5 fruit fly cellular contexts compared by ENCODE assay signal in genomic region chrX:13258757-13259067, dm6.
TF ChIP-seq lines count a peak whose summit lies in the region.

Gene comt, plus strand, starts transcription at chrX:13259021.

- no peak for TF ChIP-seq CTCF in whole organism, embryonic (GFP tag; optimal IDR thresholded peaks at IDR 0.05; lab: Kevin White, UChicago)

TF ChIP-seq in whole organism, adult, 20 proteins besides CTCF, POLR2A, EP300 and RAD21:
- TF ChIP-seq Clk (GFP tag; optimal IDR thresholded peaks at IDR 0.05; lab: Kevin White, UChicago) (no peak), CG33017 (tag; optimal IDR thresholded peaks at IDR 0.05; lab: Kevin White, UChicago) (peak; percentile 21), Crg-1 (GFP tag; optimal IDR thresholded peaks at IDR 0.05; lab: Kevin White, UChicago) (no peak), bab1 (GFP tag; optimal IDR thresholded peaks at IDR 0.05; lab: Kevin White, UChicago) (no peak), Hr96 (GFP tag; optimal IDR thresholded peaks at IDR 0.05; lab: Kevin White, UChicago) (no peak), CG11617 (GFP tag; optimal IDR thresholded peaks at IDR 0.05; lab: Kevin White, UChicago) (peak; percentile 56), tj (GFP tag; optimal IDR thresholded peaks at IDR 0.05; lab: Kevin White, UChicago) (peak; percentile 13), pad (GFP tag; optimal IDR thresholded peaks at IDR 0.05; lab: Kevin White, UChicago) (no peak), cnc (optimal IDR thresholded peaks at IDR 0.05; lab: Kevin White, UChicago) (no peak), kay (GFP tag; lab: Kevin White, UChicago; ENCODE audit: borderline replicate concordance) (peak; percentile 12), CG7101 (tag; optimal IDR thresholded peaks at IDR 0.05; lab: Kevin White, UChicago) (peak; percentile 64), CG5204 (GFP tag; optimal IDR thresholded peaks at IDR 0.05; lab: Kevin White, UChicago) (no peak)

TF ChIP-seq in whole organism, embryonic, 481 proteins besides CTCF, POLR2A, EP300 and RAD21 (continues in another document):
- TF ChIP-seq CG10274 (GFP tag; optimal IDR thresholded peaks at IDR 0.05; lab: Kevin White, UChicago) (no peak), CG11456 (GFP tag; IDR thresholded peaks at IDR 0.05; lab: Robert Waterston, UW) (0 out of 3 replicates have a peak, but pooled peaks have one; percentile 50), ac (GFP tag; optimal IDR thresholded peaks at IDR 0.05; lab: Kevin White, UChicago) (no peak), dmrt11E (tag; optimal IDR thresholded peaks at IDR 0.05; lab: Kevin White, UChicago) (peak; percentile 64), Atf6 (GFP tag; IDR thresholded peaks at IDR 0.05; lab: Robert Waterston, UW) (peak; percentile 14; the same call in 1 of the 2 replicates), CG14050 (GFP tag; IDR thresholded peaks at IDR 0.05; lab: Robert Waterston, UW) (peak; percentile 49; the same call in 1 of the 3 replicates), Doc2 (GFP tag; IDR thresholded peaks at IDR 0.05; lab: Robert Waterston, UW) (no peak), CG15601 (tag; optimal IDR thresholded peaks at IDR 0.05; lab: Kevin White, UChicago) (peak; percentile 70), gro (GFP tag; optimal IDR thresholded peaks at IDR 0.05; lab: Kevin White, UChicago) (no peak), CG4328 (GFP tag; optimal IDR thresholded peaks at IDR 0.05; lab: Kevin White, UChicago) (peak; percentile 20), prd (optimal IDR thresholded peaks at IDR 0.05; lab: Kevin White, UChicago) (no peak), prd (GFP tag; IDR thresholded peaks at IDR 0.05; lab: Robert Waterston, UW) (peak; percentile 77), hb (GFP tag; IDR thresholded peaks at IDR 0.05; lab: Robert Waterston, UW; ENCODE audit: partially characterized antibody) (no peak), Vsx1 (GFP tag; optimal IDR thresholded peaks at IDR 0.05; lab: Kevin White, UChicago) (no peak), CG30431 (GFP tag; optimal IDR thresholded peaks at IDR 0.05; lab: Kevin White, UChicago) (peak; percentile 9), so (GFP tag; IDR thresholded peaks at IDR 0.05; lab: Robert Waterston, UW) (no peak; the same call in 2 of the 3 replicates), CG18011 (GFP tag; optimal IDR thresholded peaks at IDR 0.05; lab: Kevin White, UChicago) (no peak), HLHmδ (GFP tag; optimal IDR thresholded peaks at IDR 0.05; lab: Kevin White, UChicago) (no peak), CG8089 (GFP tag; optimal IDR thresholded peaks at IDR 0.05; lab: Kevin White, UChicago) (no peak), Fer2 (tag; optimal IDR thresholded peaks at IDR 0.05; lab: Kevin White, UChicago) (peak; percentile 45)

TF ChIP-seq in whole organism, prepupa, 60 proteins besides CTCF, POLR2A, EP300 and RAD21 (continues in another document):
- TF ChIP-seq Met (GFP tag; optimal IDR thresholded peaks at IDR 0.05; lab: Kevin White, UChicago): no peak
- peak; percentile 66 for TF ChIP-seq CG10631 (GFP tag; optimal IDR thresholded peaks at IDR 0.05; lab: Kevin White, UChicago)
- TF ChIP-seq Smox (GFP tag; optimal IDR thresholded peaks at IDR 0.05; lab: Kevin White, UChicago): no peak
- TF ChIP-seq CG6163 (GFP tag; IDR thresholded peaks at IDR 0.05; lab: Robert Waterston, UW): peak; percentile 55; the same call in 2 of the 3 replicates
- TF ChIP-seq Eip78C (GFP tag; lab: Kevin White, UChicago): peak; percentile 88
- TF ChIP-seq pdm3 (GFP tag; optimal IDR thresholded peaks at IDR 0.05; lab: Kevin White, UChicago): no peak
- no peak for TF ChIP-seq CG8319 (GFP tag; optimal IDR thresholded peaks at IDR 0.05; lab: Kevin White, UChicago)
- TF ChIP-seq achi (GFP tag; optimal IDR thresholded peaks at IDR 0.05; lab: Kevin White, UChicago): no peak
- peak; percentile 41 for TF ChIP-seq CG15336 (GFP tag; IDR thresholded peaks at IDR 0.05; lab: Robert Waterston, UW)
- TF ChIP-seq CG10669 (GFP tag; optimal IDR thresholded peaks at IDR 0.05; lab: Kevin White, UChicago): no peak
- TF ChIP-seq salr (GFP tag; optimal IDR thresholded peaks at IDR 0.05; lab: Kevin White, UChicago): peak in 1 of 2 experiments; percentile 48
- TF ChIP-seq svp (GFP tag; lab: Kevin White, UChicago): no peak
- peak; percentile 38 for TF ChIP-seq Gug (GFP tag; IDR thresholded peaks at IDR 0.05; lab: Robert Waterston, UW)
- no peak for TF ChIP-seq net (GFP tag; optimal IDR thresholded peaks at IDR 0.05; lab: Kevin White, UChicago)
- TF ChIP-seq eg (GFP tag; IDR thresholded peaks at IDR 0.05; lab: Robert Waterston, UW): peak; percentile 76
- TF ChIP-seq CG6792 (GFP tag; optimal IDR thresholded peaks at IDR 0.05; lab: Kevin White, UChicago): peak; percentile 40
- TF ChIP-seq CG11762 (GFP tag; optimal IDR thresholded peaks at IDR 0.05; lab: Kevin White, UChicago; ENCODE audit: insufficient read depth): peak; percentile 3
- TF ChIP-seq Eip93F (GFP tag; optimal IDR thresholded peaks at IDR 0.05; lab: Kevin White, UChicago): peak; percentile 28
- peak; percentile 60 for TF ChIP-seq acj6 (GFP tag; optimal IDR thresholded peaks at IDR 0.05; lab: Kevin White, UChicago)
- no peak for TF ChIP-seq OdsH (GFP tag; optimal IDR thresholded peaks at IDR 0.05; lab: Kevin White, UChicago)
- peak; percentile 63 for TF ChIP-seq CG8119 (GFP tag; IDR thresholded peaks at IDR 0.05; lab: Robert Waterston, UW)
- no peak for TF ChIP-seq lz (GFP tag; optimal IDR thresholded peaks at IDR 0.05; lab: Kevin White, UChicago)

TF ChIP-seq in whole organism, pupa, 21 proteins besides CTCF, POLR2A, EP300 and RAD21:
- TF ChIP-seq Ets98B (GFP tag; IDR thresholded peaks at IDR 0.05; lab: Robert Waterston, UW): peak; percentile 43
- TF ChIP-seq CG10348 (GFP tag; IDR thresholded peaks at IDR 0.05; lab: Robert Waterston, UW): no peak
- TF ChIP-seq fd96Ca (GFP tag; IDR thresholded peaks at IDR 0.05; lab: Robert Waterston, UW): no peak
- 0 out of 2 replicates have a peak, but pooled peaks have one; percentile 27 for TF ChIP-seq CG32121 (GFP tag; IDR thresholded peaks at IDR 0.05; lab: Robert Waterston, UW)
- TF ChIP-seq CG4496 (GFP tag; IDR thresholded peaks at IDR 0.05; lab: Robert Waterston, UW): peak; percentile 62; the same call in 2 of the 3 replicates
- no peak for TF ChIP-seq CG14655 (GFP tag; optimal IDR thresholded peaks at IDR 0.05; lab: Kevin White, UChicago)
- TF ChIP-seq CG13204 (GFP tag; optimal IDR thresholded peaks at IDR 0.05; lab: Kevin White, UChicago): no peak
- peak; percentile 38 for TF ChIP-seq Snoo (tag; optimal IDR thresholded peaks at IDR 0.05; lab: Kevin White, UChicago)
- TF ChIP-seq CG12605 (GFP tag; IDR thresholded peaks at IDR 0.05; lab: Robert Waterston, UW): 0 out of 2 replicates have a peak, but pooled peaks have one; percentile 55
- peak; percentile 44 for TF ChIP-seq CG9948 (tag; optimal IDR thresholded peaks at IDR 0.05; lab: Kevin White, UChicago)
- peak; percentile 42 for TF ChIP-seq D1 (tag; optimal IDR thresholded peaks at IDR 0.05; lab: Kevin White, UChicago)
- TF ChIP-seq CG34367 (tag; optimal IDR thresholded peaks at IDR 0.05; lab: Kevin White, UChicago): peak; percentile 23
- no peak for TF ChIP-seq gl (tag; optimal IDR thresholded peaks at IDR 0.05; lab: Kevin White, UChicago)
- TF ChIP-seq Pif1B (GFP tag; optimal IDR thresholded peaks at IDR 0.05; lab: Kevin White, UChicago): peak; percentile 46
- no peak for TF ChIP-seq CG8159 (tag; optimal IDR thresholded peaks at IDR 0.05; lab: Kevin White, UChicago)
- TF ChIP-seq CG17806 (tag; optimal IDR thresholded peaks at IDR 0.05; lab: Kevin White, UChicago): peak; percentile 50
- TF ChIP-seq EcR (GFP tag; optimal IDR thresholded peaks at IDR 0.05; lab: Kevin White, UChicago): no peak
- peak; percentile 30; the same call in 1 of the 2 replicates for TF ChIP-seq rn (GFP tag; IDR thresholded peaks at IDR 0.05; lab: Robert Waterston, UW)
- TF ChIP-seq CG8301 (tag; optimal IDR thresholded peaks at IDR 0.05; lab: Kevin White, UChicago): no peak
- TF ChIP-seq CG15710 (tag; optimal IDR thresholded peaks at IDR 0.05; lab: Kevin White, UChicago): peak; percentile 57
- no peak for TF ChIP-seq Pif1A (GFP tag; optimal IDR thresholded peaks at IDR 0.05; lab: Kevin White, UChicago)

TF ChIP-seq in whole organism, wandering third instar larva, 38 proteins besides CTCF, POLR2A, EP300 and RAD21 (continues in another document):
- no peak for TF ChIP-seq Hr78 (GFP tag; optimal IDR thresholded peaks at IDR 0.05; lab: Kevin White, UChicago)
- TF ChIP-seq rgr (GFP tag; optimal IDR thresholded peaks at IDR 0.05; lab: Kevin White, UChicago): no peak
- no peak for TF ChIP-seq h (GFP tag; optimal IDR thresholded peaks at IDR 0.05; lab: Kevin White, UChicago)
- no peak for TF ChIP-seq brk (GFP tag; optimal IDR thresholded peaks at IDR 0.05; lab: Kevin White, UChicago)
- TF ChIP-seq OdsH (GFP tag; optimal IDR thresholded peaks at IDR 0.05; lab: Kevin White, UChicago): peak; percentile 6
- TF ChIP-seq Hnf4 (GFP tag; optimal IDR thresholded peaks at IDR 0.05; lab: Kevin White, UChicago): no peak
- no peak for TF ChIP-seq Dif (GFP tag; optimal IDR thresholded peaks at IDR 0.05; lab: Kevin White, UChicago; ENCODE audit: partially characterized antibody)
- TF ChIP-seq psq (GFP tag; optimal IDR thresholded peaks at IDR 0.05; lab: Kevin White, UChicago): peak; percentile 31
- TF ChIP-seq Sp1 (GFP tag; optimal IDR thresholded peaks at IDR 0.05; lab: Kevin White, UChicago): no peak
- no peak for TF ChIP-seq foxo (GFP tag; optimal IDR thresholded peaks at IDR 0.05; lab: Kevin White, UChicago)
- no peak for TF ChIP-seq Rel (GFP tag; optimal IDR thresholded peaks at IDR 0.05; lab: Kevin White, UChicago)
- TF ChIP-seq Rel (tag; optimal IDR thresholded peaks at IDR 0.05; lab: Kevin White, UChicago): no peak
- no peak for TF ChIP-seq dl (GFP tag; optimal IDR thresholded peaks at IDR 0.05; lab: Kevin White, UChicago; ENCODE audit: insufficient read depth in 1 of 2, partially characterized antibody in 2 of 2)
- TF ChIP-seq Vsx2 (GFP tag; optimal IDR thresholded peaks at IDR 0.05; lab: Kevin White, UChicago; ENCODE audit: partially characterized antibody): no peak
- TF ChIP-seq pan (optimal IDR thresholded peaks at IDR 0.05; lab: Kevin White, UChicago): no peak
- TF ChIP-seq Jra (GFP tag; optimal IDR thresholded peaks at IDR 0.05; lab: Kevin White, UChicago): no peak
- TF ChIP-seq br (GFP tag; optimal IDR thresholded peaks at IDR 0.05; lab: Kevin White, UChicago): no peak
- no peak for TF ChIP-seq CG9705 (GFP tag; optimal IDR thresholded peaks at IDR 0.05; lab: Kevin White, UChicago)
- TF ChIP-seq fru (GFP tag; optimal IDR thresholded peaks at IDR 0.05; lab: Kevin White, UChicago): peak; percentile 16
- TF ChIP-seq Dfd (GFP tag; optimal IDR thresholded peaks at IDR 0.05; lab: Kevin White, UChicago): no peak
- no peak for TF ChIP-seq tai (GFP tag; optimal IDR thresholded peaks at IDR 0.05; lab: Kevin White, UChicago)
- no peak for TF ChIP-seq dsf (GFP tag; optimal IDR thresholded peaks at IDR 0.05; lab: Kevin White, UChicago; ENCODE audit: borderline replicate concordance)
- TF ChIP-seq lola (GFP tag; optimal IDR thresholded peaks at IDR 0.05; lab: Kevin White, UChicago): no peak
- no peak for TF ChIP-seq dmrt93B (GFP tag; optimal IDR thresholded peaks at IDR 0.05; lab: Kevin White, UChicago)
- no peak for TF ChIP-seq jim (GFP tag; optimal IDR thresholded peaks at IDR 0.05; lab: Kevin White, UChicago)
- TF ChIP-seq woc (GFP tag; optimal IDR thresholded peaks at IDR 0.05; lab: Kevin White, UChicago): no peak
